Fruit fly (Drosophila melanogaster) Kc167 (cell line): ENCODE data around the gene CG11050.

Experiments
- Sin3A ChIP-seq: fragments of >200 bp; optimal IDR thresholded peaks from 2 replicates; lab custom pipeline; 2018; ENCODE audit warnings: missing external identifiers
- h ChIP-seq: fragments of >200 bp; optimal IDR thresholded peaks from 3 replicates; lab custom pipeline; 2018; ENCODE audit warnings: missing external identifiers
- insv ChIP-seq: fragments of >200 bp; optimal IDR thresholded peaks from 3 replicates; lab custom pipeline; 2018; ENCODE audit warnings: missing external identifiers
- psq ChIP-seq: fragments of >200 bp; optimal IDR thresholded peaks from 2 replicates; lab custom pipeline; 2017; ENCODE audit warnings: missing external identifiers

- TF ChIP-seq Sin3A (lab: Kevin White, UChicago) (no peak), insv (lab: Kevin White, UChicago) (no peak), psq (lab: Kevin White, UChicago) (no peak), h (lab: Kevin White, UChicago) (no peak)
These were observed 31.8 kb upstream of the CG11050 start for dm6 chr2L:6579045-6579444.
